Worm (Caenorhabditis elegans) whole organism, L1 larva: ENCODE results near the gene gap-2.

ENCODE experiments used
- blmp-1 ChIP-seq: fragments of 150-350 bp; optimal IDR thresholded peaks from 2 replicates; lab custom pipeline; 2014; ENCODE audit warnings: missing biosample characterization, missing genetic modification characterization
- fkh-4 ChIP-seq: sonication (generic microtip); optimal IDR thresholded peaks from 2 replicates; lab custom pipeline; 2016; ENCODE audit warnings: missing compliant biosample characterization, missing genetic modification characterization, borderline replicate concordance
- jun-1 ChIP-seq: fragments of 150-350 bp; optimal IDR thresholded peaks from 2 replicates; lab custom pipeline; 2014; ENCODE audit warnings: missing biosample characterization, missing genetic modification reagents, missing genetic modification characterization
- lir-3 ChIP-seq: sonication (generic microtip); optimal IDR thresholded peaks from 2 replicates; lab custom pipeline; 2016; ENCODE audit warnings: mild to moderate bottlenecking, missing genetic modification characterization, moderate library complexity, missing compliant biosample characterization; ENCODE audit not compliant: poor library complexity
- nhr-47 ChIP-seq: sonication (generic microtip); optimal IDR thresholded peaks from 2 replicates; lab custom pipeline; 2016; ENCODE audit warnings: mild to moderate bottlenecking, missing genetic modification characterization, moderate library complexity, missing compliant biosample characterization
- zip-4 ChIP-seq: fragments of 200-800 bp; sonication (Bioruptor generic); optimal IDR thresholded peaks from 2 replicates; lab custom pipeline; 2018; ENCODE audit warnings: mild to moderate bottlenecking, missing genetic modification characterization, moderate library complexity, missing compliant biosample characterization
- ztf-4 ChIP-seq: fragments of 150-350 bp; optimal IDR thresholded peaks from 2 replicates; lab custom pipeline; 2014; ENCODE audit warnings: missing biosample characterization, missing genetic modification characterization

DNA sequence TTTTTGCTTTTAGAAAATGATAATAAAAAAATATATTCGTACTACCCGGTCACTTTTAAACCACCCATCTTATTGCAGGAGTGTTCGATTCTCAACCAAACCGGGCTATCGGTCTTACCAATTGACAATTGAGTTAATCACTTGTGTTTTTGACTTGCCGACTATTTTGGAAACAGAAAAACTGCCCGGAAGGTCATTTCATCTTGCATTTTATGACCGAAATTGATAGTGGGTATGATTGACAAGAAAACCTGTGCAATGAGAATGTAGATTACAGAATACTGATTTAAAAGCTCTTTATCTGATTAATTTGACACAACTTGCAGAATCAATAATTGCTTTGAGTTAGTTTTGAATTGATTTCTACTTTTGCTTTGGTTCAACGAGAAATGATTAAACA lies 44.8 kb downstream of the gap-2 start, which contains the start of gene C07B5.2:
- no peak for TF ChIP-seq zip-4 (GFP tag; lab: Kevin White, UChicago)
- no peak for TF ChIP-seq nhr-47 (tag; lab: Kevin White, UChicago)
- no peak for TF ChIP-seq lir-3
- no peak for TF ChIP-seq jun-1 (tag; lab: Kevin White, UChicago)
- TF ChIP-seq blmp-1 (tag; lab: Kevin White, UChicago) = no peak
- no peak for TF ChIP-seq ztf-4 (tag; lab: Kevin White, UChicago)
- no peak for TF ChIP-seq fkh-4
